Fruit fly (Drosophila melanogaster) whole organism, wandering third instar larva: ENCODE data around the gene CG9173.
A peak's percentile ranks its signal among the peaks of the same experiment; 100 is the strongest.

ENCODE experiments used
- CG9705 ChIP-seq: fragments of 200-800 bp; sonication (Bioruptor generic); optimal IDR thresholded peaks from 2 replicates; lab custom pipeline; 2018; ENCODE audit warnings: missing biosample characterization, mild to moderate bottlenecking, missing genetic modification characterization
- Dif ChIP-seq: fragments of 200-275, 200-300 bp; sonication (Bioruptor generic); optimal IDR thresholded peaks from 2 replicates; lab custom pipeline; 2018; ENCODE audit warnings: missing biosample characterization, missing genetic modification characterization; ENCODE audit not compliant: partially characterized antibody
- Hr83 ChIP-seq: fragments of 200-300 bp; sonication (Bioruptor generic); optimal IDR thresholded peaks from 2 replicates; lab custom pipeline; 2016; ENCODE audit warnings: missing biosample characterization, mild to moderate bottlenecking, missing genetic modification characterization, moderate library complexity; ENCODE audit not compliant: poor library complexity, severe bottlenecking
- Rel ChIP-seq, 2 experiments: fragments of 200-800 bp; sonication (Bioruptor generic) in 1 of 2; optimal IDR thresholded peaks; 2 replicates in 1 of 2; 3 replicates in 1 of 2; lab custom pipeline; 2016 to 2019; ENCODE audit warnings: mild to moderate bottlenecking in 2 of 2, missing biosample characterization in 2 of 2, missing genetic modification characterization in 2 of 2, moderate library complexity in 1 of 2
- dl ChIP-seq, 2 experiments: fragments of 175-275, 200-275 bp in 1 of 2; fragments of 200-275 bp in 1 of 2; sonication (Bioruptor generic); optimal IDR thresholded peaks; lab custom pipeline; 2018; ENCODE audit warnings: mild to moderate bottlenecking in 2 of 2, missing biosample characterization in 2 of 2, missing genetic modification characterization in 2 of 2, moderate library complexity in 2 of 2; ENCODE audit not compliant: partially characterized antibody in 2 of 2, insufficient read depth in 1 of 2
- lola ChIP-seq: fragments of >200 bp; optimal IDR thresholded peaks from 2 replicates; lab custom pipeline; 2017; ENCODE audit warnings: missing biosample characterization, missing genetic modification characterization
- psq ChIP-seq: fragments of 200-800 bp; sonication (Bioruptor generic); optimal IDR thresholded peaks from 3 replicates; lab custom pipeline; 2017; ENCODE audit warnings: missing biosample characterization, mild to moderate bottlenecking, missing genetic modification characterization, moderate library complexity
- sage ChIP-seq: fragments of 200-800 bp; sonication (Bioruptor generic); optimal IDR thresholded peaks from 2 replicates; lab custom pipeline; 2016; ENCODE audit warnings: missing biosample characterization, mild to moderate bottlenecking, missing genetic modification characterization
- woc ChIP-seq: sonication (Bioruptor generic); optimal IDR thresholded peaks from 2 replicates; lab custom pipeline; 2016; ENCODE audit warnings: missing biosample characterization, mild to moderate bottlenecking, missing genetic modification characterization

DNA sequence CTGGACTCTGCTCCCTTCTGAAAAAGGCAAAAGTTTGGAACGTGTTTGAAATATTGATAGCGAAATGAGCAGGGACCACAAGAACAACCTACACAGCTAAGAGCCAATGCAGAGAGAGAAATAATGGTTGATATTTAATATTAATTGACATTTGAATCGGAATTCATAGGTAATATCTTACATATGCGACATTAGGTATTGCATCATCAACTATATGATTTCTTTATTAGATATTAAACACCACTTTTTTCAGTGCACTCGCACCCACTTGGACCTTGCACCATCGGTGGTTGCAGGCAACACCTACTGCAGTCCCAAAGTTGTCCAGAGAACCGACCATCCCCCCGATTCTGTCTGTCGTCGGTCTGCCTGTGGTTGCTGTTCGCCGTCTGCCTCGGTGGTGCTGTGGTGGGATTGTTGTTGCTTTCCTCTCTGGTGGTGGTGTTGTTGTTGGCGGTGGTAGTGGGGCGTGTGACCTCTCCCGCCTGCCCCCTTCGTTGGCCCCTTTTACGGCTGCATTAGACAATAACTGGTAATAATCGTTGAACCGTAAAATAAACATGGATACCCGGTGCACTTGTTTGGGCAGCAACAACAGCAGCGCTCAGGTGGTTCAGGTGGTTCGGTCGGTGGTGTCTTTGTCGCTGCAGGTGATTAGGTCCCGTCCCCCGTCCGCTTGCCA lies 44.3 kb downstream of the CG9173 start:
- TF ChIP-seq woc (GFP tag; lab: Kevin White, UChicago) (peak; percentile 63), sage (no peak), psq (GFP tag; lab: Kevin White, UChicago) (peak; percentile 70), Dif (GFP tag; lab: Kevin White, UChicago) (no peak), Rel (GFP tag; optimal IDR thresholded peaks at IDR 0.05; lab: Kevin White, UChicago) (no peak), Rel (tag; optimal IDR thresholded peaks at IDR 0.05; lab: Kevin White, UChicago) (no peak), dl (GFP tag; optimal IDR thresholded peaks at IDR 0.05; lab: Kevin White, UChicago; ENCODE audit: insufficient read depth in 1 of 2, partially characterized antibody in 2 of 2) (no peak), lola (GFP tag; lab: Kevin White, UChicago) (no peak), Hr83 (GFP tag; lab: Kevin White, UChicago) (no peak), CG9705 (GFP tag; lab: Kevin White, UChicago) (peak; percentile 32)
